Worm (Caenorhabditis elegans) whole organism, late embryonic: Measurements from ENCODE around the gene dod-22.

ENCODE experiments used
- C38D4.7 ChIP-seq: fragments of 200-800 bp; sonication (Bioruptor generic); optimal IDR thresholded peaks from 2 replicates; lab custom pipeline; 2018; ENCODE audit warnings: mild to moderate bottlenecking, missing genetic modification characterization, moderate library complexity, missing compliant biosample characterization
- F13H6.1 ChIP-seq: sonication (generic microtip); optimal IDR thresholded peaks from 2 replicates; lab custom pipeline; 2016; ENCODE audit warnings: missing genetic modification characterization, missing compliant biosample characterization
- K09A11.1 ChIP-seq: sonication (generic microtip); optimal IDR thresholded peaks from 2 replicates; lab custom pipeline; 2017; ENCODE audit warnings: antibody characterized with exemption, mild to moderate bottlenecking, missing genetic modification characterization, missing compliant biosample characterization; ENCODE audit not compliant: insufficient read depth
- T23F11.4 ChIP-seq: fragments of 200-800 bp; sonication (Bioruptor generic); optimal IDR thresholded peaks from 2 replicates; lab custom pipeline; 2018; ENCODE audit warnings: mild to moderate bottlenecking, missing genetic modification characterization, missing compliant biosample characterization
- ahr-1 ChIP-seq: sonication (generic microtip); optimal IDR thresholded peaks from 2 replicates; lab custom pipeline; 2016; ENCODE audit warnings: missing genetic modification characterization, missing compliant biosample characterization
- ceh-19 ChIP-seq: fragments of 200-800 bp; sonication (Bioruptor generic); optimal IDR thresholded peaks from 2 replicates; lab custom pipeline; 2018; ENCODE audit warnings: mild to moderate bottlenecking, missing genetic modification characterization, missing compliant biosample characterization
- ceh-30 ChIP-seq: fragments of 150-350 bp; optimal IDR thresholded peaks from 2 replicates; lab custom pipeline; 2014; ENCODE audit warnings: missing biosample characterization, missing genetic modification characterization
- ceh-45 ChIP-seq: fragments of 200-800 bp; sonication (Bioruptor generic); IDR thresholded peaks from 2 replicates; pipeline ENCODE4 v1.3.6; 2022; ENCODE audit warnings: missing genetic modification reagents, missing genetic modification characterization, missing compliant biosample characterization
- ceh-48 ChIP-seq: sonication (generic microtip); optimal IDR thresholded peaks from 2 replicates; lab custom pipeline; 2016; ENCODE audit warnings: missing genetic modification characterization, inconsistent platforms, missing compliant biosample characterization
- ceh-6 ChIP-seq: fragments of 200-800 bp; sonication (Bioruptor generic); optimal IDR thresholded peaks from 2 replicates; lab custom pipeline; 2018; ENCODE audit warnings: mild to moderate bottlenecking, missing genetic modification characterization, missing compliant biosample characterization
- ceh-9 ChIP-seq: sonication (generic microtip); optimal IDR thresholded peaks from 2 replicates; lab custom pipeline; 2016; ENCODE audit warnings: mild to moderate bottlenecking, missing genetic modification characterization, inconsistent platforms, missing compliant biosample characterization
- che-1 ChIP-seq: sonication (generic microtip); optimal IDR thresholded peaks from 2 replicates; lab custom pipeline; 2016; ENCODE audit warnings: mild to moderate bottlenecking, missing genetic modification characterization, missing compliant biosample characterization
- dve-1 ChIP-seq: sonication (generic microtip); optimal IDR thresholded peaks from 2 replicates; lab custom pipeline; 2017; ENCODE audit warnings: antibody characterized with exemption, mild to moderate bottlenecking, missing genetic modification characterization, missing compliant biosample characterization
- elt-2 ChIP-seq: sonication (generic microtip); optimal IDR thresholded peaks from 2 replicates; lab custom pipeline; 2016; ENCODE audit warnings: missing genetic modification reagents, missing genetic modification characterization, missing compliant biosample characterization
- elt-4 ChIP-seq: sonication (generic microtip); optimal IDR thresholded peaks from 2 replicates; lab custom pipeline; 2016; ENCODE audit warnings: missing genetic modification characterization, missing compliant biosample characterization
- eyg-1 ChIP-seq: sonication (generic microtip); optimal IDR thresholded peaks from 2 replicates; lab custom pipeline; 2016; ENCODE audit warnings: missing genotype, missing genetic modification characterization, missing compliant biosample characterization
- hlh-13 ChIP-seq: fragments of 200-800 bp; sonication (Bioruptor generic); optimal IDR thresholded peaks from 2 replicates; lab custom pipeline; 2018; ENCODE audit warnings: mild to moderate bottlenecking, missing genetic modification characterization, missing compliant biosample characterization
- hlh-15 ChIP-seq: sonication (generic microtip); optimal IDR thresholded peaks from 2 replicates; lab custom pipeline; 2016; ENCODE audit warnings: missing genetic modification characterization, missing compliant biosample characterization
- hlh-30 ChIP-seq: sonication (generic microtip); optimal IDR thresholded peaks from 2 replicates; lab custom pipeline; 2017; ENCODE audit warnings: antibody characterized with exemption, missing genetic modification characterization, missing compliant biosample characterization; ENCODE audit not compliant: insufficient read depth
- hlh-6 ChIP-seq: sonication (generic microtip); optimal IDR thresholded peaks from 2 replicates; lab custom pipeline; 2016; ENCODE audit warnings: missing genotype, missing genetic modification characterization, missing compliant biosample characterization
- hlh-8 ChIP-seq: sonication (generic microtip); optimal IDR thresholded peaks from 2 replicates; lab custom pipeline; 2016; ENCODE audit warnings: missing genotype, missing genetic modification characterization, missing compliant biosample characterization
- lim-6 ChIP-seq: sonication (generic microtip); optimal IDR thresholded peaks from 2 replicates; lab custom pipeline; 2016; ENCODE audit warnings: missing genetic modification characterization, missing compliant biosample characterization
- lin-11 ChIP-seq: fragments of 200-800 bp; sonication (Bioruptor generic); optimal IDR thresholded peaks from 2 replicates; lab custom pipeline; 2018; ENCODE audit warnings: mild to moderate bottlenecking, missing genetic modification characterization, missing compliant biosample characterization
- nfya-1 ChIP-seq: sonication (generic microtip); optimal IDR thresholded peaks from 2 replicates; lab custom pipeline; 2017; ENCODE audit warnings: missing genetic modification characterization, mild to moderate bottlenecking, missing compliant biosample characterization, antibody characterized with exemption, moderate library complexity
- nhr-11 ChIP-seq: fragments of 150-350 bp; optimal IDR thresholded peaks from 2 replicates; lab custom pipeline; 2014; ENCODE audit warnings: missing biosample characterization, missing genetic modification characterization
- nhr-232 ChIP-seq: sonication (generic microtip); optimal IDR thresholded peaks from 2 replicates; lab custom pipeline; 2016; ENCODE audit warnings: missing genetic modification characterization, missing compliant biosample characterization
- npax-4 ChIP-seq: sonication (generic microtip); optimal IDR thresholded peaks from 2 replicates; lab custom pipeline; 2016; ENCODE audit warnings: missing genetic modification characterization, missing compliant biosample characterization
- odd-2 ChIP-seq: sonication (generic microtip); optimal IDR thresholded peaks from 2 replicates; lab custom pipeline; 2017; ENCODE audit warnings: antibody characterized with exemption, mild to moderate bottlenecking, missing genetic modification characterization, missing compliant biosample characterization
- pha-2 ChIP-seq: sonication (generic microtip); optimal IDR thresholded peaks from 2 replicates; lab custom pipeline; 2017; ENCODE audit warnings: mild to moderate bottlenecking, missing genetic modification characterization, missing compliant biosample characterization
- pqm-1 ChIP-seq: sonication (generic microtip); optimal IDR thresholded peaks from 2 replicates; lab custom pipeline; 2016; ENCODE audit warnings: missing genetic modification characterization, missing compliant biosample characterization
- rnt-1 ChIP-seq: sonication (generic microtip); optimal IDR thresholded peaks from 2 replicates; lab custom pipeline; 2016; ENCODE audit warnings: missing genetic modification characterization, missing compliant biosample characterization
- syd-9 ChIP-seq: sonication (generic microtip); optimal IDR thresholded peaks from 2 replicates; lab custom pipeline; 2016; ENCODE audit warnings: mild to moderate bottlenecking, missing genetic modification characterization, moderate library complexity, missing compliant biosample characterization
- ttx-3 ChIP-seq: sonication (generic microtip); optimal IDR thresholded peaks from 2 replicates; lab custom pipeline; 2016; ENCODE audit warnings: missing genetic modification reagents, missing genetic modification characterization, missing compliant biosample characterization
- unc-3 ChIP-seq, 2 experiments: fragments of 200-800 bp in 1 of 2; sonication (Bioruptor generic) in 1 of 2; sonication (generic microtip) in 1 of 2; conservative IDR thresholded peaks in 1 of 2; optimal IDR thresholded peaks in 1 of 2; 2 replicates each; pipeline versions ENCODE4 v1.3.6 to Lab custom; 2016 to 2022; ENCODE audit warnings: missing compliant biosample characterization in 2 of 2, missing genetic modification characterization in 2 of 2, missing genetic modification reagents in 1 of 2
- ztf-16 ChIP-seq: sonication (generic microtip); optimal IDR thresholded peaks from 2 replicates; lab custom pipeline; 2017; ENCODE audit warnings: missing genetic modification characterization, missing compliant biosample characterization

Gene dod-22

ce11 chrIV:12990638-12991037 is 25.5 kb downstream of the dod-22 start (continued):
- TF ChIP-seq dve-1 (tag; lab: Kevin White, UChicago) (no peak), rnt-1 (tag; lab: Kevin White, UChicago) (no peak), eyg-1 (tag; lab: Kevin White, UChicago) (no peak), che-1 (tag; lab: Kevin White, UChicago) (no peak)
- TF ChIP-seq, all 69 proteins: peak for 0

ce11 chrIV:12991629-12992028 is 26.5 kb downstream of the dod-22 start, which contains the start of gene K10D11.5:
K10D11.5 (minus strand) TSS chrIV:12991843.
- TF ChIP-seq elt-2 (no peak), hlh-30 (tag; lab: Kevin White, UChicago) (no peak), hlh-8 (no peak), ceh-48 (tag; lab: Kevin White, UChicago) (no peak), nhr-11 (tag; lab: Kevin White, UChicago) (no peak), che-1 (tag; lab: Kevin White, UChicago) (no peak), odd-2 (tag; lab: Kevin White, UChicago) (no peak), hlh-15 (tag; lab: Kevin White, UChicago) (no peak), nhr-232 (tag; lab: Kevin White, UChicago) (no peak), hlh-6 (tag; lab: Kevin White, UChicago) (no peak), pqm-1 (tag; lab: Kevin White, UChicago) (no peak), K09A11.1 (tag; lab: Kevin White, UChicago) (no peak)

- TF ChIP-seq ceh-9 = no peak
- TF ChIP-seq elt-2 = no peak
- no peak for TF ChIP-seq hlh-30 (tag; lab: Kevin White, UChicago)
- no peak for TF ChIP-seq lim-6 (tag; lab: Kevin White, UChicago)
- no peak for TF ChIP-seq ceh-30
- no peak for TF ChIP-seq ceh-48 (tag; lab: Kevin White, UChicago)
- no peak for TF ChIP-seq ceh-6 (GFP tag; lab: Kevin White, UChicago)
- no peak for TF ChIP-seq ceh-45 (GFP tag; lab: Robert Waterston, UW)
- TF ChIP-seq K09A11.1 (tag; lab: Kevin White, UChicago) = no peak
- no peak for TF ChIP-seq nfya-1 (tag; lab: Kevin White, UChicago)
- TF ChIP-seq syd-9 (tag; lab: Kevin White, UChicago) = no peak
- TF ChIP-seq ttx-3 (tag; lab: Kevin White, UChicago) = no peak
Measured at ce11 chrIV:12994376-12994775, 29.2 kb downstream of the dod-22 start, which contains the start of gene K10D11.4. K10D11.4 (minus strand) TSS chrIV:12994476.

ce11 chrIV:12995886-12996285 is 30.7 kb downstream of the dod-22 start, which contains the start of gene K10D11.7:
K10D11.7 (minus strand) TSS chrIV:12995986.
- TF ChIP-seq ztf-16 (tag; lab: Kevin White, UChicago) = no peak
- no peak for TF ChIP-seq ceh-6 (GFP tag; lab: Kevin White, UChicago)
- no peak for TF ChIP-seq F13H6.1 (tag; lab: Kevin White, UChicago)
- TF ChIP-seq nhr-11 (tag; lab: Kevin White, UChicago) = no peak
- TF ChIP-seq nfya-1 (tag; lab: Kevin White, UChicago) = no peak
- no peak for TF ChIP-seq npax-4
- no peak for TF ChIP-seq lin-11 (tag; lab: Kevin White, UChicago)
- no peak for TF ChIP-seq hlh-13 (GFP tag; lab: Kevin White, UChicago)
- TF ChIP-seq ceh-19 (GFP tag; lab: Kevin White, UChicago) = no peak
- no peak for TF ChIP-seq pha-2 (tag; lab: Kevin White, UChicago)
- no peak for TF ChIP-seq ahr-1
- TF ChIP-seq pqm-1 (tag; lab: Kevin White, UChicago) = no peak
- no peak for TF ChIP-seq hlh-8

ce11 chrIV:12997560-12997959 is 32.4 kb downstream of the dod-22 start:
- TF ChIP-seq C38D4.7 (GFP tag; lab: Kevin White, UChicago) (no peak), ceh-45 (GFP tag; lab: Robert Waterston, UW) (no peak), hlh-15 (tag; lab: Kevin White, UChicago) (no peak), syd-9 (tag; lab: Kevin White, UChicago) (no peak), unc-3 (GFP tag; conservative IDR thresholded peaks at IDR 0.05; lab: Robert Waterston, UW) (no peak), unc-3 (tag; optimal IDR thresholded peaks at IDR 0.05; lab: Kevin White, UChicago) (no peak), elt-4 (tag; lab: Kevin White, UChicago) (no peak), T23F11.4 (GFP tag; lab: Kevin White, UChicago) (no peak)
- TF ChIP-seq, all 69 proteins: peak for 0
